Fruit fly (Drosophila melanogaster) S2 (cell line): ENCODE results near the gene CG45492.
"Not testable (repeated sequence)": the region's sequence is repeated elsewhere in the genome, so short reads cannot be mapped to it uniquely, and the experiment has no call there.

Experiments
- CG8478 ChIP-seq: fragments of >200 bp; optimal IDR thresholded peaks from 2 replicates; lab custom pipeline; 2018
- CTCF ChIP-seq, 2 experiments: fragments of >200 bp; optimal IDR thresholded peaks; 2 replicates each; lab custom pipeline; 2018

Gene CG45492

DNA sequence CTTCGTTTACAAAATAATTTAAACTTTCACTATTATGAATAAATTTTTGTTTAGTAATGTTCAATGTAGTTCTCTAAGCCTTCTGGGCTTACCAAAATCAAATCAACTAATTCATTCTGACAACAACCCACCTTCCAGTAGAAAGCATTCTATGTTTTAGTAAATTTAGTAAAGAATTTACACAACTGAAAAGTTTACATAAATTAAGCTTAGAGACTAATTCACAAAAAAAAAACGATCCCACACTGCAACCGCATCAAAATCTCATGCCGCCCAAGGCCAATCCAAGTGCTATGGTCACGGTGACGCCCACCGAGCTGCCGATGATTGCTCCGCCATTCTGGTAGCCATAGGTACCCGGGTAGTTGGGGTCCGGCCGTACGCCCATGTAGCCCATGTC is at the start of gene CG45492:
Gene CG45492, minus strand, starts transcription at position 101 of the 400 bp plus-strand sequence.
- not testable (repeated sequence) for TF ChIP-seq CTCF (optimal IDR thresholded peaks at IDR 0.05; lab: Kevin White, UChicago); CG8478 (lab: Kevin White, UChicago)

DNA sequence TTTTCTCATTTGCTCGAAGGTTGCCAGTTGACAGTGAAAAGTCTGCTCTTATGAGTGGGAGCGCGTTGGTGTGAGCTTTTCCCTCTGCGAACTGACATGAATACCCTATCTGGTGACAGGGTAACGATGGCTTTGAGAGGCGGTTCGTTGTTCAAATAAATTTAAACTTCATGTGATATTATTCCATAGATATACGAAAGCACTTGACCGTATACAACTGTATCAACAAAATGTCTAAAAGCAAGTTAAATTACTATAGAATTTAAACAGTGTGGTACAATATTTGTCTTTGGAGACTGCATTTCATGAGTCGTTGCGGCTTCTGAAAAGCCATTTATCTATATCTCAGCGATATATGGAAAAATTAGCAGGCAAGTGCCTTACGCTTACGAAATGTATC is 20.3 kb upstream of the CG45492 start:
- TF ChIP-seq CTCF (optimal IDR thresholded peaks at IDR 0.05; lab: Kevin White, UChicago), result no peak
- no peak for TF ChIP-seq CG8478 (lab: Kevin White, UChicago)

DNA sequence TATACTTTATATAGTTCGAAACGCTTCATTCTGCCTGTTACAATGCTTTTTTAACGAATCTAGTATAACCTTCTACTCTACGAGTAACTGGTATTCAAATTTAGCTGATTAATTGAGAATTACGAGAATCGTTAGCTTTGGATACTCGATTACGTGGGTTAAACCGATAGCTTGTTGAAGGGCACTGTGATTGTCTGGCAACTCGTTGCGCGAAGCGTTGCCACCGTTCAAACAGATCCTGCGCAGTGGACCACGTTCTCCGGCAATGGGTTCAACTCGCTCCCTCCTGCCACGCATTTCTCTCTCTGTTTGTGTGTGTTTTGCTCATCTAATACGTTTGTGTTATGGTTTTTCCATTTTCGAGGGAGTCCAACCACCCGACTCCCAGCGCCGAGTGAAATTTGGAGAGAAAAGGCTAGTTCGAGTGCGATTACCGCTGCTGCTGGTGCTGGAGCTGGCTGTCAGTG is 17.0 kb upstream of the CG45492 start, which contains the start of gene Nep3:
Gene Nep3, plus strand, starts transcription at position 417 of the 467 bp plus-strand sequence.
- TF ChIP-seq CTCF (optimal IDR thresholded peaks at IDR 0.05; lab: Kevin White, UChicago) (no peak), CG8478 (lab: Kevin White, UChicago) (no peak)

dm6 chrX:19959353-19959969 is 15.5 kb upstream of the CG45492 start, which contains the start of gene CG12655:
CG12655 (minus strand) TSS chrX:19959403.
- no peak for TF ChIP-seq CG8478 (lab: Kevin White, UChicago)
- TF ChIP-seq CTCF (optimal IDR thresholded peaks at IDR 0.05; lab: Kevin White, UChicago), result no peak

DNA sequence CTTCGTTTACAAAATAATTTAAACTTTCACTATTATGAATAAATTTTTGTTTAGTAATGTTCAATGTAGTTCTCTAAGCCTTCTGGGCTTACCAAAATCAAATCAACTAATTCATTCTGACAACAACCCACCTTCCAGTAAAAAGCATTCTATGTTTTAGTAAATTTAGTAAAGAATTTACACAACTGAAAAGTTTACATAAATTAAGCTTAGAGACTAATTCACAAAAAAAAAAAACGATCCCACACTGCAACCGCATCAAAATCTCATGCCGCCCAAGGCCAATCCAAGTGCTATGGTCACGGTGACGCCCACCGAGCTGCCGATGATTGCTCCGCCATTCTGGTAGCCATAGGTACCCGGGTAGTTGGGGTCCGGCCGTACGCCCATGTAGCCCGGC is 14.3 kb upstream of the CG45492 start, which contains the start of gene CG43784:
Gene CG43784, minus strand, starts transcription at position 101 of the 400 bp plus-strand sequence.
- not testable (repeated sequence) for TF ChIP-seq CG8478 (lab: Kevin White, UChicago); CTCF (optimal IDR thresholded peaks at IDR 0.05; lab: Kevin White, UChicago)

dm6 chrX:19953508-19953907 is 9.6 kb upstream of the CG45492 start, which contains the start of gene CG45494:
CG45494 (minus strand) TSS chrX:19953608.
- TF ChIP-seq CTCF (optimal IDR thresholded peaks at IDR 0.05; lab: Kevin White, UChicago); CG8478 (lab: Kevin White, UChicago): not testable (repeated sequence)

dm6 chrX:19948773-19949172 is 4.8 kb upstream of the CG45492 start, which contains the start of gene CG45493:
CG45493 (minus strand) TSS chrX:19948873.
- TF ChIP-seq CTCF (optimal IDR thresholded peaks at IDR 0.05; lab: Kevin White, UChicago); CG8478 (lab: Kevin White, UChicago): not testable (repeated sequence)

DNA sequence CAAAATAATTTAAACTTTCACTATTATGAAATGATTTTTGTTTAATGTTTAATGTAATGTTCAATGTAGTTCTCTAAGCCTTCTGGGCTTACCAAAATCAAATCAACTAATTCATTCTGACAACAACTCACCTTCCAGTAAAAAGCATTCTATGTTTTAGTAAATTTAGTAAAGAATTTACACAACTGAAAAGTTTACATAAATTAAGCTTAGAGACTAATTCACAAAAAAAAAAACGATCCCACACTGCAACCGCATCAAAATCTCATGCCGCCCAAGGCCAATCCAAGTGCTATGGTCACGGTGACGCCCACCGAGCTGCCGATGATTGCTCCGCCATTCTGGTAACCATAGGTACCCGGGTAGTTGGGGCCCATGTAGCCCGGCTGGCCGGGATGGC is 5.1 kb downstream of the CG45492 start, which contains the start of gene CG45491:
Gene CG45491, minus strand, starts transcription at position 101 of the 400 bp plus-strand sequence.
- TF ChIP-seq CG8478 (lab: Kevin White, UChicago); CTCF (optimal IDR thresholded peaks at IDR 0.05; lab: Kevin White, UChicago): not testable (repeated sequence)

DNA sequence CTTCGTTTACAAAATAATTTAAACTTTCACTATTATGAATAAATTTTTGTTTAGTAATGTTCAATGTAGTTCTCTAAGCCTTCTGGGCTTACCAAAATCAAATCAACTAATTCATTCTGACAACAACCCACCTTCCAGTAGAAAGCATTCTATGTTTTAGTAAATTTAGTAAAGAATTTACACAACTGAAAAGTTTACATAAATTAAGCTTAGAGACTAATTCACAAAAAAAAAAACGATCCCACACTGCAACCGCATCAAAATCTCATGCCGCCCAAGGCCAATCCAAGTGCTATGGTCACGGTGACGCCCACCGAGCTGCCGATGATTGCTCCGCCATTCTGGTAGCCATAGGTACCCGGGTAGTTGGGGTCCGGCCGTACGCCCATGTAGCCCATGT is 9.8 kb downstream of the CG45492 start, which contains the start of gene CG45490:
Gene CG45490, minus strand, starts transcription at position 101 of the 400 bp plus-strand sequence.
- not testable (repeated sequence) for TF ChIP-seq CTCF (optimal IDR thresholded peaks at IDR 0.05; lab: Kevin White, UChicago); CG8478 (lab: Kevin White, UChicago)

DNA sequence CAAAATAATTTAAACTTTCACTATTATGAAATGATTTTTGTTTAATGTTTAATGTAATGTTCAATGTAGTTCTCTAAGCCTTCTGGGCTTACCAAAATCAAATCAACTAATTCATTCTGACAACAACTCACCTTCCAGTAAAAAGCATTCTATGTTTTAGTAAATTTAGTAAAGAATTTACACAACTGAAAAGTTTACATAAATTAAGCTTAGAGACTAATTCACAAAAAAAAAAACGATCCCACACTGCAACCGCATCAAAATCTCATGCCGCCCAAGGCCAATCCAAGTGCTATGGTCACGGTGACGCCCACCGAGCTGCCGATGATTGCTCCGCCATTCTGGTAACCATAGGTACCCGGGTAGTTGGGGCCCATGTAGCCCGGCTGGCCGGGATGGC is 14.9 kb downstream of the CG45492 start, which contains the start of gene CG45489:
Gene CG45489, minus strand, starts transcription at position 101 of the 400 bp plus-strand sequence.
- TF ChIP-seq CG8478 (lab: Kevin White, UChicago); CTCF (optimal IDR thresholded peaks at IDR 0.05; lab: Kevin White, UChicago): not testable (repeated sequence)

dm6 chrX:19920335-19920734 is 23.6 kb downstream of the CG45492 start, which contains the start of gene CG45488:
CG45488 (minus strand) TSS chrX:19920435.
- TF ChIP-seq CG8478 (lab: Kevin White, UChicago); CTCF (optimal IDR thresholded peaks at IDR 0.05; lab: Kevin White, UChicago): not testable (repeated sequence)

- not testable (repeated sequence) for TF ChIP-seq CG8478 (lab: Kevin White, UChicago); CTCF (optimal IDR thresholded peaks at IDR 0.05; lab: Kevin White, UChicago)
Observed at dm6 chrX:19915181-19915580, 28.8 kb downstream of the CG45492 start, which contains the start of gene CG45487. CG45487 (minus strand) TSS chrX:19915281.

DNA sequence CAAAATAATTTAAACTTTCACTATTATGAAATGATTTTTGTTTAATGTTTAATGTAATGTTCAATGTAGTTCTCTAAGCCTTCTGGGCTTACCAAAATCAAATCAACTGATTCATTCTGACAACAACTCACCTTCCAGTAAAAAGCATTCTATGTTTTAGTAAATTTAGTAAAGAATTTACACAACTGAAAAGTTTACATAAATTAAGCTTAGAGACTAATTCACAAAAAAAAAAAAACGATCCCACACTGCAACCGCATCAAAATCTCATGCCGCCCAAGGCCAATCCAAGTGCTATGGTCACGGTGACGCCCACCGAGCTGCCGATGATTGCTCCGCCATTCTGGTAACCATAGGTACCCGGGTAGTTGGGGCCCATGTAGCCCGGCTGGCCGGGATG is 33.9 kb downstream of the CG45492 start, which contains the start of gene CG45486:
Gene CG45486, minus strand, starts transcription at position 101 of the 400 bp plus-strand sequence.
- TF ChIP-seq CG8478 (lab: Kevin White, UChicago); CTCF (optimal IDR thresholded peaks at IDR 0.05; lab: Kevin White, UChicago): not testable (repeated sequence)

DNA sequence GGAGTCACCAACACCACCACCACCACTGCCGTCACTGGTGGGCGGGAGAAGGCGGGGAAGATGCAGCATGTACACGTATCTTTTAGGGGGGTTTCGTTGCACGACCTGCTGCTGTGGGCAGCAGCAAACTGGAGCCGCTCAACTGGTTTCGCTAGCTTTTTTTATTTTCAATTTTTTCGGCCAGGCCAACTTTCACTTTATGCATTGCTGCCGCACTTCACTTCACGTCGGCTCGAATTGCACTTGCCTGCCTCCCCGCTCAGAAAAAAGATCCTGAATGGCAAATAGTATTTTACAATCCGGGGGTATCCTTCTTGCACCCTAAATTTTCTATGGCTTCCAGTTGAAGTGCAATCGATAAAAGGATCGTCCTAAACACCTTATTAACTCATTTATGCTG is 44.0 kb downstream of the CG45492 start:
- TF ChIP-seq CTCF (optimal IDR thresholded peaks at IDR 0.05; lab: Kevin White, UChicago) (no peak), CG8478 (lab: Kevin White, UChicago) (no peak)
